Worm (Caenorhabditis elegans): ENCODE results near the gene srd-39.

DNA sequence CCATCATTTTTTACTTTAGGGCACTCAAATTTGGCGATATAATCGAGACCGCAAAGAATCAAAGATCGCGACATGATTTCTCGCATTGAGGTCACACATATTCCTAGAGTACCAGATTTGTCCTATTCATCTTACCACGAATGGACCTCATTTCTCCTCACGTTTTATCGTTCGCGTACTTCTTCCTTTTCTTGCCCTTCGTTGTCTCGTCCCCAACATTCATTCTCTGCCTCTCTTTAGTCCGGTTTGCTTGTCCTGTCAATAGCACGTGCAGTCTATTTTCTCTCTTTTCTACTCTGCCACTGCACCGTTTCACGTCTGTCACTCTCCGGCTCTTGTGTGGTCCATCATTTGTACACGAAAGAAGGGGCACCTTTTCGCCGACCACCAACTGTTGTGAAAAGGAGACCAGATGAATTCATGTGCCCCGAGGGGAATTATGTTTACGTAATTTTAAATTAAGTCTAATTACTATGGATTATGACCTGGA is 49.0 kb downstream of the srd-39 start:
- TF ChIP-seq cog-1 (tag; optimal IDR thresholded peaks at IDR 0.05) (peak; percentile 30), tab-1 (GFP tag; IDR thresholded peaks at IDR 0.05) (no peak)
